1 fruit fly cellular context compared by ENCODE assay signal in the genomic region with DNA sequence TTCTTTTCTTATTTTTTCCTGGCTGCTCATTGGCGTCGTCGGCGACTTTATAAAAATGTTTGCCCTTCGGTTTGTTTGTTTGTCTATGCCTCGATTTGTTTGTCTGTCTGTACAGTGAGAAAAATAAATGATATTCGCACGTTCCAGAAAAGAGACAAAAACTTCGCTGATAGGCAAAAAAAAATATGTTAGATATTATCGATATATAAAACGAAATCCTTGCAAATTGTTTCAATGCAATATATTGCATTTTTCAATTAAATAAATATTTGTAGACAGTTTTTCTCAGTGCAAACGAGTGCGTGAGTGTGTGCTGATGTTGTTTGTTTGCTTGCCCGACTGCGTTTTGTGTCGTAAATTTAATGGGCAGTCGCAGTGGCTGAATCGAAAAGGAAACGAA.
TF ChIP-seq lines count a peak whose summit lies in the region.

No protein-coding gene starts in this region.

TF ChIP-seq in whole organism, embryonic, 481 proteins besides CTCF, POLR2A, EP300 and RAD21 (continued from another document and continues in another):
- TF ChIP-seq abd-A (tag; optimal IDR thresholded peaks at IDR 0.05; lab: Kevin White, UChicago) (no peak), gro (GFP tag; optimal IDR thresholded peaks at IDR 0.05; lab: Kevin White, UChicago) (peak; percentile 18), Nf-YA (GFP tag; IDR thresholded peaks at IDR 0.05; lab: Robert Waterston, UW) (no peak), emc (GFP tag; optimal IDR thresholded peaks at IDR 0.05; lab: Kevin White, UChicago) (no peak), CG9797 (GFP tag; optimal IDR thresholded peaks at IDR 0.05; lab: Kevin White, UChicago) (no peak), dmrt99B (tag; optimal IDR thresholded peaks at IDR 0.05; lab: Kevin White, UChicago) (peak; percentile 68), CG15696 (tag; optimal IDR thresholded peaks at IDR 0.05; lab: Kevin White, UChicago) (peak; percentile 93), Hsf (GFP tag; optimal IDR thresholded peaks at IDR 0.05; lab: Kevin White, UChicago) (peak; percentile 68), CG10321 (GFP tag; IDR thresholded peaks at IDR 0.05; lab: Robert Waterston, UW) (no peak), CG17802 (tag; optimal IDR thresholded peaks at IDR 0.05; lab: Kevin White, UChicago) (peak; percentile 16), fd3F (GFP tag; optimal IDR thresholded peaks at IDR 0.05; lab: Kevin White, UChicago) (no peak), gcm (GFP tag; optimal IDR thresholded peaks at IDR 0.05; lab: Kevin White, UChicago) (peak; percentile 57), H2.0 (GFP tag; IDR thresholded peaks at IDR 0.05; lab: Robert Waterston, UW) (peak; percentile 35; the same call in 1 of the 2 replicates), CG13424 (tag; optimal IDR thresholded peaks at IDR 0.05; lab: Kevin White, UChicago) (peak; percentile 57), luna (GFP tag; optimal IDR thresholded peaks at IDR 0.05; lab: Kevin White, UChicago) (no peak), bcd (GFP tag; optimal IDR thresholded peaks at IDR 0.05; lab: Kevin White, UChicago) (peak; percentile 38), Dbx (GFP tag; IDR thresholded peaks at IDR 0.05; lab: Robert Waterston, UW) (no peak), Oaz (GFP tag; IDR thresholded peaks at IDR 0.05; lab: Robert Waterston, UW) (no peak), pfk (GFP tag; optimal IDR thresholded peaks at IDR 0.05; lab: Kevin White, UChicago) (no peak), Dip3 (GFP tag; optimal IDR thresholded peaks at IDR 0.05; lab: Kevin White, UChicago) (peak; percentile 8), CG6765 (GFP tag; optimal IDR thresholded peaks at IDR 0.05; lab: Kevin White, UChicago) (no peak), sima (GFP tag; optimal IDR thresholded peaks at IDR 0.05; lab: Kevin White, UChicago) (no peak), CG7372 (GFP tag; IDR thresholded peaks at IDR 0.05; lab: Robert Waterston, UW) (no peak), chn (GFP tag; optimal IDR thresholded peaks at IDR 0.05; lab: Kevin White, UChicago) (peak; percentile 68), rib (GFP tag; IDR thresholded peaks at IDR 0.05; lab: Robert Waterston, UW) (no peak), Hr39 (optimal IDR thresholded peaks at IDR 0.05; lab: Kevin White, UChicago) (no peak), B-H2 (GFP tag; optimal IDR thresholded peaks at IDR 0.05; lab: Kevin White, UChicago) (no peak), CG2116 (GFP tag; optimal IDR thresholded peaks at IDR 0.05; lab: Kevin White, UChicago) (peak; percentile 28), da (GFP tag; optimal IDR thresholded peaks at IDR 0.05; lab: Kevin White, UChicago) (no peak), CG17359 (tag; optimal IDR thresholded peaks at IDR 0.05; lab: Kevin White, UChicago) (peak; percentile 68), CHES-1-like (GFP tag; optimal IDR thresholded peaks at IDR 0.05; lab: Kevin White, UChicago) (peak; percentile 10), maf-S (GFP tag; optimal IDR thresholded peaks at IDR 0.05; lab: Kevin White, UChicago) (peak; percentile 11), CG33557 (GFP tag; optimal IDR thresholded peaks at IDR 0.05; lab: Kevin White, UChicago) (peak; percentile 80), zf30C (GFP tag; optimal IDR thresholded peaks at IDR 0.05; lab: Kevin White, UChicago) (peak; percentile 85), CG6272 (GFP tag; IDR thresholded peaks at IDR 0.05; lab: Robert Waterston, UW) (no peak), CG10147 (GFP tag; optimal IDR thresholded peaks at IDR 0.05; lab: Kevin White, UChicago) (peak; percentile 26), CG30020 (tag; optimal IDR thresholded peaks at IDR 0.05; lab: Kevin White, UChicago) (no peak), CG3847 (GFP tag; IDR thresholded peaks at IDR 0.05; lab: Robert Waterston, UW) (no peak), Doc3 (GFP tag; IDR thresholded peaks at IDR 0.05; lab: Robert Waterston, UW; ENCODE audit: partially characterized antibody) (no peak), al (GFP tag; IDR thresholded peaks at IDR 0.05; lab: Robert Waterston, UW) (no peak), Bteb2 (GFP tag; optimal IDR thresholded peaks at IDR 0.05; lab: Kevin White, UChicago) (peak; percentile 19), CG2199 (GFP tag; IDR thresholded peaks at IDR 0.05; lab: Robert Waterston, UW) (no peak), CG5180 (GFP tag; optimal IDR thresholded peaks at IDR 0.05; lab: Kevin White, UChicago) (peak; percentile 31), odd (GFP tag; optimal IDR thresholded peaks at IDR 0.05; lab: Kevin White, UChicago) (peak; percentile 48), lilli (GFP tag; optimal IDR thresholded peaks at IDR 0.05; lab: Kevin White, UChicago) (peak; percentile 58), CG10209 (GFP tag; optimal IDR thresholded peaks at IDR 0.05; lab: Kevin White, UChicago) (peak; percentile 68), Mrtf (GFP tag; IDR thresholded peaks at IDR 0.05; lab: Robert Waterston, UW) (no peak), CG5245 (GFP tag; optimal IDR thresholded peaks at IDR 0.05; lab: Kevin White, UChicago) (peak; percentile 38), CG17361 (GFP tag; IDR thresholded peaks at IDR 0.05; lab: Robert Waterston, UW) (peak; percentile 73), onecut (GFP tag; IDR thresholded peaks at IDR 0.05; lab: Robert Waterston, UW) (peak; percentile 24; the same call in 1 of the 2 replicates), gsb-n (tag; optimal IDR thresholded peaks at IDR 0.05; lab: Kevin White, UChicago) (peak; percentile 74), toy (GFP tag; IDR thresholded peaks at IDR 0.05; lab: Robert Waterston, UW) (no peak), tll (GFP tag; optimal IDR thresholded peaks at IDR 0.05; lab: Kevin White, UChicago) (peak in 1 of 2 experiments; percentile 76), wor (GFP tag; IDR thresholded peaks at IDR 0.05; lab: Robert Waterston, UW) (0 out of 2 replicates have a peak, but pooled peaks have one; percentile 26), Meics (GFP tag; optimal IDR thresholded peaks at IDR 0.05; lab: Kevin White, UChicago) (peak; percentile 47), Gug (GFP tag; IDR thresholded peaks at IDR 0.05; lab: Robert Waterston, UW) (no peak; the same call in 3 of the 4 replicates), CG18599 (GFP tag; optimal IDR thresholded peaks at IDR 0.05; lab: Kevin White, UChicago) (peak; percentile 69), CG7963 (GFP tag; IDR thresholded peaks at IDR 0.05; lab: Robert Waterston, UW; ENCODE audit: partially characterized antibody) (no peak), slp2 (GFP tag; optimal IDR thresholded peaks at IDR 0.05; lab: Kevin White, UChicago) (peak; percentile 40), CG2678 (tag; optimal IDR thresholded peaks at IDR 0.05; lab: Kevin White, UChicago) (peak; percentile 74), Xbp1 (GFP tag; optimal IDR thresholded peaks at IDR 0.05; lab: Kevin White, UChicago) (peak; percentile 70), D19A (tag; optimal IDR thresholded peaks at IDR 0.05; lab: Kevin White, UChicago) (peak; percentile 65), BtbVII (GFP tag; optimal IDR thresholded peaks at IDR 0.05; lab: Kevin White, UChicago) (peak; percentile 7), peb (GFP tag; IDR thresholded peaks at IDR 0.05; lab: Robert Waterston, UW) (no peak), CG8281 (tag; optimal IDR thresholded peaks at IDR 0.05; lab: Kevin White, UChicago) (no peak), CG14965 (GFP tag; optimal IDR thresholded peaks at IDR 0.05; lab: Kevin White, UChicago; ENCODE audit: borderline replicate concordance) (no peak), stwl (tag; optimal IDR thresholded peaks at IDR 0.05; lab: Kevin White, UChicago) (peak; percentile 35), scrt (GFP tag; optimal IDR thresholded peaks at IDR 0.05; lab: Kevin White, UChicago) (peak; percentile 35), CG15601 (tag; optimal IDR thresholded peaks at IDR 0.05; lab: Kevin White, UChicago) (peak; percentile 58), HLH54F (GFP tag; optimal IDR thresholded peaks at IDR 0.05; lab: Kevin White, UChicago) (peak; percentile 22), zen2 (GFP tag; IDR thresholded peaks at IDR 0.05; lab: Robert Waterston, UW; ENCODE audit: partially characterized antibody) (no peak), CG14860 (GFP tag; IDR thresholded peaks at IDR 0.05; lab: Robert Waterston, UW; ENCODE audit: partially characterized antibody) (no peak), NFAT (GFP tag; IDR thresholded peaks at IDR 0.05; lab: Robert Waterston, UW) (no peak), CG7786 (GFP tag; optimal IDR thresholded peaks at IDR 0.05; lab: Kevin White, UChicago) (peak; percentile 23), salm (tag; optimal IDR thresholded peaks at IDR 0.05; lab: Kevin White, UChicago) (no peak), CG8478 (optimal IDR thresholded peaks at IDR 0.05; lab: Kevin White, UChicago) (no peak), CG32532 (GFP tag; IDR thresholded peaks at IDR 0.05; lab: Robert Waterston, UW) (no peak; the same call in 1 of the 2 replicates), Camta (GFP tag; optimal IDR thresholded peaks at IDR 0.05; lab: Kevin White, UChicago) (peak; percentile 51), Nf-YC (tag; optimal IDR thresholded peaks at IDR 0.05; lab: Kevin White, UChicago) (no peak), Atf6 (GFP tag; IDR thresholded peaks at IDR 0.05; lab: Robert Waterston, UW) (no peak), jigr1 (GFP tag; IDR thresholded peaks at IDR 0.05; lab: Robert Waterston, UW) (no peak), NfI (GFP tag; optimal IDR thresholded peaks at IDR 0.05; lab: Kevin White, UChicago) (no peak), row (GFP tag; IDR thresholded peaks at IDR 0.05; lab: Robert Waterston, UW) (peak; percentile 73), CG13775 (GFP tag; optimal IDR thresholded peaks at IDR 0.05; lab: Kevin White, UChicago) (peak; percentile 72), CG33213 (GFP tag; optimal IDR thresholded peaks at IDR 0.05; lab: Kevin White, UChicago) (peak; percentile 47), CG14667 (GFP tag; IDR thresholded peaks at IDR 0.05; lab: Robert Waterston, UW) (no peak), Fer3 (tag; optimal IDR thresholded peaks at IDR 0.05; lab: Kevin White, UChicago) (peak; percentile 50), kah (GFP tag; optimal IDR thresholded peaks at IDR 0.05; lab: Kevin White, UChicago) (no peak), CG8388 (GFP tag; optimal IDR thresholded peaks at IDR 0.05; lab: Kevin White, UChicago) (peak; percentile 72), oc (tag; optimal IDR thresholded peaks at IDR 0.05; lab: Kevin White, UChicago) (peak; percentile 52), so (GFP tag; IDR thresholded peaks at IDR 0.05; lab: Robert Waterston, UW) (no peak), nmo (GFP tag; optimal IDR thresholded peaks at IDR 0.05; lab: Kevin White, UChicago) (peak; percentile 77), CG14441 (GFP tag; IDR thresholded peaks at IDR 0.05; lab: Robert Waterston, UW) (no peak), tup (GFP tag; optimal IDR thresholded peaks at IDR 0.05; lab: Kevin White, UChicago) (peak; percentile 31), CG7271 (tag; optimal IDR thresholded peaks at IDR 0.05; lab: Kevin White, UChicago) (peak; percentile 73), Ets97D (GFP tag; optimal IDR thresholded peaks at IDR 0.05; lab: Kevin White, UChicago) (no peak), CG12071 (GFP tag; optimal IDR thresholded peaks at IDR 0.05; lab: Kevin White, UChicago) (peak; percentile 13), CG17186 (GFP tag; optimal IDR thresholded peaks at IDR 0.05; lab: Kevin White, UChicago) (no peak), CG7357 (GFP tag; IDR thresholded peaks at IDR 0.05; lab: Robert Waterston, UW) (0 out of 3 replicates have a peak, but pooled peaks have one; percentile 24), CG15479 (GFP tag; optimal IDR thresholded peaks at IDR 0.05; lab: Kevin White, UChicago) (peak; percentile 35), BEAF-32 (GFP tag; optimal IDR thresholded peaks at IDR 0.05; lab: Kevin White, UChicago) (no peak), gem (tag; optimal IDR thresholded peaks at IDR 0.05; lab: Kevin White, UChicago) (peak; percentile 83), CG9609 (GFP tag; optimal IDR thresholded peaks at IDR 0.05; lab: Kevin White, UChicago) (peak; percentile 35), cwo (GFP tag; optimal IDR thresholded peaks at IDR 0.05; lab: Kevin White, UChicago) (peak; percentile 1), CG10959 (GFP tag; IDR thresholded peaks at IDR 0.05; lab: Robert Waterston, UW) (peak; percentile 74), CG1647 (GFP tag; optimal IDR thresholded peaks at IDR 0.05; lab: Kevin White, UChicago) (peak; percentile 26), Sin3A (optimal IDR thresholded peaks at IDR 0.05; lab: Kevin White, UChicago) (no peak), HLHmδ (GFP tag; optimal IDR thresholded peaks at IDR 0.05; lab: Kevin White, UChicago) (no peak), CG14014 (GFP tag; IDR thresholded peaks at IDR 0.05; lab: Robert Waterston, UW) (no peak), crc (GFP tag; optimal IDR thresholded peaks at IDR 0.05; lab: Kevin White, UChicago) (no peak), CG9727 (GFP tag; optimal IDR thresholded peaks at IDR 0.05; lab: Kevin White, UChicago) (peak; percentile 89), CG11456 (GFP tag; IDR thresholded peaks at IDR 0.05; lab: Robert Waterston, UW) (no peak), ci (GFP tag; IDR thresholded peaks at IDR 0.05; lab: Robert Waterston, UW) (peak; percentile 55; the same call in 2 of the 3 replicates), CG15269 (tag; optimal IDR thresholded peaks at IDR 0.05; lab: Kevin White, UChicago) (peak; percentile 51), yki (optimal IDR thresholded peaks at IDR 0.05; lab: Kevin White, UChicago) (no peak), her (GFP tag; optimal IDR thresholded peaks at IDR 0.05; lab: Kevin White, UChicago) (no peak), unpg (GFP tag; optimal IDR thresholded peaks at IDR 0.05; lab: Kevin White, UChicago) (peak; percentile 70), Stat92E (GFP tag; optimal IDR thresholded peaks at IDR 0.05; lab: Kevin White, UChicago) (no peak), CG3163 (GFP tag; optimal IDR thresholded peaks at IDR 0.05; lab: Kevin White, UChicago) (no peak), MBD-R2 (GFP tag; IDR thresholded peaks at IDR 0.05; lab: Robert Waterston, UW) (no peak), trem (tag; optimal IDR thresholded peaks at IDR 0.05; lab: Kevin White, UChicago) (peak; percentile 57), NK7.1 (GFP tag; optimal IDR thresholded peaks at IDR 0.05; lab: Kevin White, UChicago) (peak; percentile 12), Bgb (GFP tag; IDR thresholded peaks at IDR 0.05; lab: Robert Waterston, UW; ENCODE audit: partially characterized antibody) (no peak), HmgZ (tag; optimal IDR thresholded peaks at IDR 0.05; lab: Kevin White, UChicago) (no peak), CG4424 (GFP tag; optimal IDR thresholded peaks at IDR 0.05; lab: Kevin White, UChicago) (peak; percentile 69), phol (tag; optimal IDR thresholded peaks at IDR 0.05; lab: Kevin White, UChicago) (peak; percentile 78), Sox100B (GFP tag; optimal IDR thresholded peaks at IDR 0.05; lab: Kevin White, UChicago) (peak; percentile 43), CG18764 (GFP tag; optimal IDR thresholded peaks at IDR 0.05; lab: Kevin White, UChicago) (peak; percentile 41), Ravus (GFP tag; IDR thresholded peaks at IDR 0.05; lab: Robert Waterston, UW) (no peak)
